Fruit fly (Drosophila melanogaster): ENCODE measurements around the gene CG14511.
A peak's percentile ranks its signal among the peaks of the same experiment; 100 is the strongest.

Gene CG14511

dm6 chr3R:29130902-29131621 is 15.6 kb downstream of the CG14511 start, which contains the start of the genes dgt6 and Vha100-1:
dgt6 (minus strand) TSS chr3R:29130972.
Vha100-1 (plus strand) TSS chr3R:29131193.
- TF ChIP-seq CG17801 (GFP tag; optimal IDR thresholded peaks at IDR 0.05; ENCODE audit: partially characterized antibody), result peak; percentile 36

DNA sequence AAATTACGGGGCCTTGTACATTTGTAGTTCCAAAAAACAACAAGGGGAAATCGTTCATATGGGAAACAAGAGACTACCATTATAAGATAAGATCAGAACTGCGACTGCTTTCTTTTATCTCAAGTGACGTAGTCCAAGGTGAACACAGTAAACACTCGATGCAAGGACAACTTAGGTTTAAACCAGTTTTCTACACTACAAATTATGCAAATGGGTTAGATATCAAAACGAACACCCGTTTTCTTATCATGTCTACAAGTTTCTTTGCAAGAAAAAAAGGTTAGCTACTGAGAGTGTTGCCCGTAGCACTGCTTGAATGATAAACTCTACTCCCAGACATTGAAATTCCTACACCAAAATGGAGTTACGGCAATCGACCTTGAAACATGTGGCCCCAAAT is 22.6 kb downstream of the CG14511 start:
- TF ChIP-seq CG17801 (GFP tag; optimal IDR thresholded peaks at IDR 0.05; ENCODE audit: partially characterized antibody), result peak; percentile 76

DNA sequence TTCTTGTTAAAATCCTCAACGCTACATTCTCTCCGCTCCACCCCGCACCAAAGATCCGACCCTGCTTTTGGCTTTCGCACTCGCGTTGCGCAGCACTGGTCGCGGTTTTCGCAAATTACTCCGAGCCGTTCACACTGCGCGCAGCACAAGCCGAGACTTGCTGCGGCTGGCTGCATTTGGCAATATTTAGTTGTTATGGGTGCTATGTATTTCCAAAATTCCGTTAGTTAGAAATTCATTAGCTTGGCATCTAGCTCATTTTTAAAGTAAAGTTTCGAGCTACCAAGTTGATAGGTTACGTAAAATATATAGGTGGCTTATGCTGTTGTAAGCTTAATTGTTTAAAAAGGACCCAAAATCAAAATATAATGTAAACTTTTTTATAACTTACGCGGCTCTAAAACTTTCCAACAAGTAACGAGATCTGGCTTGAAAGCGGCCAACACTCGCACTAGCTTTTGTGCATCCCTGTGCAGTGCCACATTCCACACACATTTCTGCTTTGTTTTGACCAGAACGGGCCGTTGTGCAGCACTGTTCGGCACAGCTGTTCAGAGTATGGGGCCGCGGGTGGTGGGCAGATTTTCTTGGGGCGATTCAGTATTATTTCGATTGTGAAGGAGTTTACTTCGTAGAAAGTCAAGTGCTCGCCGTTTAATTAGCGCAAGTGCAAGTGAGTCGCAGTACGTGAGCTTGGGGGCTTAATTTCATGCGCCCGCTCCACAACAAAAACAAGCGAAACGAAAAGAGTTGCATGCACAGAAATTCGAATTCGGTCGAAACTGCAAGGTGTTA is 23.7 kb downstream of the CG14511 start, which contains the start of the genes yem and Ctl2:
Gene yem (minus strand): TSS at position 63 of the 795 bp plus-strand sequence.
Gene Ctl2 (plus strand): TSS at position 554 of the 795 bp plus-strand sequence.
- TF ChIP-seq CG17801 (GFP tag; optimal IDR thresholded peaks at IDR 0.05; ENCODE audit: partially characterized antibody), result peak; percentile 41

DNA sequence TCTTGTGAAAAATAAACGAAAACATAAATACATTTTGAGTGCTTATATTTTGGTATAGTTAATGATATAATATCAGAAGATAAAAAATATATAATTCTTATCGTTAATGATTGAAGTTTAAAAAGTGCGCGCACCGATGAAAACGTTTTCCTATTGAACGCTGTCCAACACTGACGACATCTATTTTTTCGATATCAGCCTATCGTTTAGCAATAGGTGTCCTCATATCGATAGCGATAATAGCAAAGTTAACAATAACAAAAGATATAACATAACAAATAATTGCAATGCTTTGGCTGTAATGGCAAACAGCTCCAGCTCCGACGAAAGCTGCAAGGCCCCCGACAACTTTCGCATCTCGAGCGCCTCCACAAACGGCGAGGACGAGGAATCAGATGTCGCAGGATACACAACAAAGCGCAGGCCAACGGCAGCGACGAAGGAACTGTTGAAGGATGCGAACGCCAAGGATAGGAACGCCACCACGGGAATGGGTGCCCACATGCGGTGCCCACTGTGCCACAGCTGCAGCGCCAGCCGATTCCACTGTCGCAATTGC is 30.4 kb downstream of the CG14511 start, which contains the start of gene Atg14:
Gene Atg14 (plus strand): TSS at position 225 of the 559 bp plus-strand sequence.
- peak; percentile 51 for TF ChIP-seq CG17801 (GFP tag; optimal IDR thresholded peaks at IDR 0.05; ENCODE audit: partially characterized antibody)

DNA sequence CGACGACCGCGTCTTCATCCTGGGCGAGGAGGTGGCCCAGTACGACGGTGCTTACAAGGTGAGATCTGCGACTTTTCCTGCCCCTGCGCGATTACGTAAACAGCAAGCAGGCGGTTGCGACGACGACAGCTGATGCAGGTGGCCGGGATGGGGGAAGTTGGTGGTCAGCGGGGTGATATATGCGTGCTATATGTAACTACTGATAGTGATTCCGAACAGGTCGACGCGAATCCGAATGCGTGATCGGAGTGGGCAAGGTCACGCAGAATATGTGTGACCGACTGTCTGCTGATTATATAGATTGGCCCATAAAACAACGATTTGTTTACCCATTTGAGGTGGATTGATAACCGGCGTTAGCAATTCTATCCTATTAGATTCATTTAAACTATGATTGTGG is 33.3 kb downstream of the CG14511 start:
- TF ChIP-seq CG17801 (GFP tag; optimal IDR thresholded peaks at IDR 0.05; ENCODE audit: partially characterized antibody), result no peak

DNA sequence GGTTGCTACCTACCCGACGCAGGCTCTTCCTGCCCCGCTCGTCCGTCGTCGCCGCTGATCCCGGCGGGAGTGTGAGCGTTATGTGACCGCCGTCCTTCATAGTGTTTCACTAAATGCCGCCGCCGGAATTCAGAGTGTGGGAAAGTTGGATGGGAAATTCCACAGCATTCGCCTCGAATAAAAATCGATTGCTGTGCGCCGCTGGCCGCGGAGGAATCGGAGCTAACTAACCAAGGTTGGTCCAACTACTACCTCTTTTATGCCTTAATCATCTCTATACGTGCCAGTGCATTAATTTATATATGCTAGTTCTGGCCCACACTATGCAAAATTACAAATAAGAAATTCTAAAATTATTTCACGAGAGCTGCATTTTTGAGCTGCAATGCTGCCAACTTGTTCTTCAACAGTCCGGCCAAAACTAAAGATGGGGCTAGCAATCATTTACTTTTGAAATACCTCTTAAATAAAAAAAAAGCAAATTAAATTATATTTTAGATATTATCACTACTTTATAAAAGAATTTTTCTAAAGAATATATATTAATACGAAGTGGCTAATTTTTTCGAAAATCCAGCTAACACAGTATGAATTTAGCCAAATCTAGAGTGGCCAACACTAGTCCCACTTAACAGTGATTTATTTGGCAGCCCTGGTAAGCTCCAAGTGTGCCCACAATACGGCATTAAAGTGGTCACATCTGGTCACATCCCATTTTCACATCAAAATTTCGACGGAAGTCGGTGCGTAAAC is 34.1 kb downstream of the CG14511 start, which contains the start of the genes alpha-Man-Ib and Pdhb:
Gene alpha-Man-Ib (minus strand): TSS at position 425 of the 753 bp plus-strand sequence.
Gene Pdhb (plus strand): TSS at position 674 of the 753 bp plus-strand sequence.
- TF ChIP-seq CG17801 (GFP tag; optimal IDR thresholded peaks at IDR 0.05; ENCODE audit: partially characterized antibody), result peak; percentile 66

DNA sequence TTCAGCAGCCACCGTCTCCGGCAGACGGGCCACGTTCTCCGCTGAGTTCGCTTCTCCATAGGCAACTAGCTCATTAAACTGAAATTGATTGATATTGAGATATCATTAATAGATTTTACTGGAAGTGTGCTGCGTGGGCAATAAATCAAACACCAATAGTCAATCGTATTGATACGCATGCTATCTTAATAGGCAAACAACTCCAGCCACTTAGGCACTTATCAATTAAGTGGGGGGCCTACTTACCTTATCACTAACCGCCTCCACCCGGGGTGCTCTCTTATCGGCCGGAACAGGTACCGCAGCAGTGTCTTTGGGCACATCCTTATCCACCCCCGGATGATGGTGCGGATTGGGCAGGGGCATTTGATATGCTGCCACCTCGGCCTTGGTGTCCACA is 34.9 kb downstream of the CG14511 start:
- TF ChIP-seq CG17801 (GFP tag; optimal IDR thresholded peaks at IDR 0.05; ENCODE audit: partially characterized antibody), result no peak

DNA sequence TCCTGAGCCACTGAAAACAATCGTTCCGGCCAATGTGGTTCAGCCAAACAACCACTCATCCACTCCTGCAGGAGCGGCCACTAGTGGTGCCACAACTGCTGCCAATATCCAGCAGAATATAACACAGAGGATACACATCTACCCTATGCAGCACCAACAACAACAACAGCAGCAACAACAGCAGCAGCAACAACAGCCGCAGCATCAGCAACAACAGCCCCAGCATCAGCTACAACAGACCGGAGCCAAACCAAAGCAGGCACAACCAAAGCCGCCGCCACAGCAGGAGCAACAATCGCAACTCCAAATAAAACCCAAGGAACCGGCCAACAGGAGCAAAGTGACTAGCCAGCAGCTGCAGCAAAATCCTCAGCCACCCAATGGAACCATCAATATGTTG is 43.5 kb downstream of the CG14511 start:
- no peak for TF ChIP-seq CG17801 (GFP tag; optimal IDR thresholded peaks at IDR 0.05; ENCODE audit: partially characterized antibody)

dm6 chr3R:29098022-29098421 is 48.7 kb downstream of the CG14511 start:
- TF ChIP-seq CG17801 (GFP tag; optimal IDR thresholded peaks at IDR 0.05; ENCODE audit: partially characterized antibody), result no peak

DNA sequence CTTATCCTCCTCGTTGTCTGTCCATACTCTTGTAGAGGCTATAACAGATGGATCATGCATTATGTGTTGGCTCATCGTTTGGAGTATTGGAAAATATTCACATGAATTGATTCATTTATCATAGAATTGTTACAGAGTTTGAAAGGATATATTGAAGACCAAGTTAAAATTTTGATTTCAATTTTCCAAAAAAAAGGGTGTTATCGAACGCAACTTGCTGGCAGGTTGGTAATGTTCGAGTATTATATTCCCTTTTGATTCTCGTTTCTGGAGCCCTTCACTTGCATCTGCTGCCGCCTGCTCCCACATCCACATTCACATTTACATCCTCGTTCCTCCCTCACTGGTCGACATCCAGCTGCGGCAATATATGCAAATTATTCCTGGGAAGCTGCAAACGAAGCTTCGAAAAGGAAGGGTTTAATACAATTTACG is 50.7 kb downstream of the CG14511 start:
- no peak for TF ChIP-seq CG17801 (GFP tag; optimal IDR thresholded peaks at IDR 0.05; ENCODE audit: partially characterized antibody)
